Fruit fly (Drosophila melanogaster) whole organism, embryonic: Measurements from ENCODE around the gene CG15572.

Experiments used
- CG14014 ChIP-seq: fragments of 200-800 bp; sonication (Bioruptor generic); IDR thresholded peaks from 2 replicates; pipeline ENCODE4 v1.3.6; 2022; ENCODE audit warnings: missing biosample characterization, missing genetic modification characterization
- CG3838 ChIP-seq: fragments of 200-800 bp; sonication (Bioruptor generic); optimal IDR thresholded peaks from 3 replicates; lab custom pipeline; 2016; ENCODE audit warnings: missing biosample characterization, missing genetic modification characterization
- CG43689 ChIP-seq: fragments of 200-800 bp; sonication (Bioruptor generic); IDR thresholded peaks from 2 replicates; pipeline ENCODE4 v1.3.6; 2022; ENCODE audit warnings: missing biosample characterization, missing genetic modification characterization
- CG6654 ChIP-seq: fragments of 200-800 bp; sonication (Bioruptor generic); optimal IDR thresholded peaks from 2 replicates; lab custom pipeline; 2017; ENCODE audit warnings: missing biosample characterization, mild to moderate bottlenecking, missing genetic modification characterization
- CrebB ChIP-seq: fragments of 200-800 bp; sonication (Bioruptor generic); optimal IDR thresholded peaks from 3 replicates; lab custom pipeline; 2018; ENCODE audit warnings: missing biosample characterization, mild to moderate bottlenecking, missing genetic modification characterization
- Dad ChIP-seq: fragments of 200-800 bp; sonication (Bioruptor generic); optimal IDR thresholded peaks from 3 replicates; lab custom pipeline; 2016; ENCODE audit warnings: missing biosample characterization, missing genetic modification characterization
- Dll ChIP-seq: fragments of 200-800 bp; sonication (Bioruptor generic); IDR thresholded peaks from 4 replicates; pipeline ENCODE4 v1.3.6; 2022; ENCODE audit warnings: missing biosample characterization, missing genetic modification characterization; ENCODE audit not compliant: partially characterized antibody
- Pdp1 ChIP-seq, 2 experiments: fragments of 200-800 bp; sonication (Bioruptor generic); optimal IDR thresholded peaks; 3 replicates each; lab custom pipeline; 2016; ENCODE audit warnings: missing biosample characterization in 2 of 2, missing genetic modification characterization in 2 of 2, mild to moderate bottlenecking in 1 of 2, moderate library complexity in 1 of 2
- dmrt99B ChIP-seq: fragments of 200-800 bp; sonication (Bioruptor generic); optimal IDR thresholded peaks from 2 replicates; lab custom pipeline; 2018; ENCODE audit warnings: missing biosample characterization, mild to moderate bottlenecking, missing genetic modification characterization, moderate library complexity
- kah ChIP-seq: fragments of 200-800 bp; sonication (Bioruptor generic); optimal IDR thresholded peaks from 2 replicates; lab custom pipeline; 2018; ENCODE audit warnings: missing biosample characterization, mild to moderate bottlenecking, missing genetic modification characterization

- no peak for TF ChIP-seq Pdp1 (GFP tag; optimal IDR thresholded peaks at IDR 0.05; lab: Kevin White, UChicago)
- no peak for TF ChIP-seq CrebB (tag; lab: Kevin White, UChicago)
- no peak for TF ChIP-seq kah (GFP tag; lab: Kevin White, UChicago)
- TF ChIP-seq Dad (GFP tag; lab: Kevin White, UChicago), result no peak
- TF ChIP-seq CG14014 (GFP tag; lab: Robert Waterston, UW), result no peak
- TF ChIP-seq CG3838 (GFP tag; lab: Kevin White, UChicago), result no peak
- no peak for TF ChIP-seq dmrt99B (tag; lab: Kevin White, UChicago)
- TF ChIP-seq CG43689 (GFP tag; lab: Robert Waterston, UW), result no peak
- TF ChIP-seq Dll, result no peak
- no peak for TF ChIP-seq CG6654
These were observed 25.8 kb upstream of the CG15572 start, which contains the start of gene Femcoat for dm6 chrX:4242726-4243125.
